Fruit fly (Drosophila melanogaster) whole organism, embryonic: ENCODE measurements around the gene CG3632.

ENCODE experiments used
- Adf1 ChIP-seq: fragments of 200-800 bp; sonication (Bioruptor generic); IDR thresholded peaks from 2 replicates; pipeline ENCODE4 v1.3.6; 2022; ENCODE audit warnings: missing biosample characterization, missing genetic modification characterization
- C15 ChIP-seq: fragments of 200-800 bp; sonication (Bioruptor generic); IDR thresholded peaks from 3 replicates; pipeline ENCODE4 v1.3.6; 2022; ENCODE audit warnings: missing biosample characterization, missing genetic modification characterization
- CG1024 ChIP-seq: fragments of 200-800 bp; sonication (Bioruptor generic); IDR thresholded peaks from 2 replicates; pipeline ENCODE4 v1.3.6; 2022; ENCODE audit warnings: missing biosample characterization, missing genetic modification characterization
- CG10431 ChIP-seq: fragments of 200-800 bp; sonication (Bioruptor generic); optimal IDR thresholded peaks from 3 replicates; lab custom pipeline; 2018; ENCODE audit warnings: missing biosample characterization, mild to moderate bottlenecking, missing genetic modification characterization
- CG10462 ChIP-seq: fragments of 200-800 bp; sonication (Bioruptor generic); optimal IDR thresholded peaks from 2 replicates; lab custom pipeline; 2016; ENCODE audit warnings: missing biosample characterization, missing genetic modification characterization
- CG10565 ChIP-seq: fragments of 200-800 bp; sonication (Bioruptor generic); optimal IDR thresholded peaks from 3 replicates; lab custom pipeline; 2016; ENCODE audit warnings: missing biosample characterization, mild to moderate bottlenecking, missing genetic modification characterization
- CG11398 ChIP-seq: fragments of 200-800 bp; sonication (Bioruptor generic); optimal IDR thresholded peaks from 2 replicates; lab custom pipeline; 2016; ENCODE audit warnings: missing biosample characterization, missing genetic modification characterization
- CG1233 ChIP-seq: fragments of 200-800 bp; sonication (Bioruptor generic); optimal IDR thresholded peaks from 4 replicates; lab custom pipeline; 2018; ENCODE audit warnings: missing biosample characterization, mild to moderate bottlenecking, missing genetic modification characterization
- CG12391 ChIP-seq: fragments of 200-800 bp; sonication (Bioruptor generic); optimal IDR thresholded peaks from 3 replicates; lab custom pipeline; 2018; ENCODE audit warnings: missing biosample characterization, mild to moderate bottlenecking, missing genetic modification characterization, moderate library complexity
- CG14014 ChIP-seq: fragments of 200-800 bp; sonication (Bioruptor generic); IDR thresholded peaks from 2 replicates; pipeline ENCODE4 v1.3.6; 2022; ENCODE audit warnings: missing biosample characterization, missing genetic modification characterization
- CG14965 ChIP-seq: fragments of 200-800 bp; sonication (Bioruptor generic); optimal IDR thresholded peaks from 2 replicates; lab custom pipeline; 2016; ENCODE audit warnings: missing biosample characterization, missing genetic modification characterization, borderline replicate concordance
- CG15011 ChIP-seq: fragments of 200-800 bp; sonication (Bioruptor generic); optimal IDR thresholded peaks from 3 replicates; lab custom pipeline; 2018; ENCODE audit warnings: missing biosample characterization, mild to moderate bottlenecking, missing genetic modification characterization
- CG15269 ChIP-seq: fragments of 200-800 bp; sonication (Bioruptor generic); optimal IDR thresholded peaks from 2 replicates; lab custom pipeline; 2018; ENCODE audit warnings: missing biosample characterization, mild to moderate bottlenecking, missing genetic modification characterization, moderate library complexity
- CG16779 ChIP-seq: fragments of 200-800 bp; sonication (Bioruptor generic); IDR thresholded peaks from 2 replicates; pipeline ENCODE4 v1.3.6; 2022; ENCODE audit warnings: missing biosample characterization, missing genetic modification characterization
- CG16863 ChIP-seq: fragments of 200-800 bp; sonication (Bioruptor generic); optimal IDR thresholded peaks from 3 replicates; lab custom pipeline; 2016; ENCODE audit warnings: missing biosample characterization, missing genetic modification characterization
- CG17328 ChIP-seq: fragments of 200-800 bp; sonication (Bioruptor generic); IDR thresholded peaks from 2 replicates; pipeline ENCODE4 v1.3.6; 2022; ENCODE audit warnings: missing biosample characterization, missing genetic modification characterization
- CG18764 ChIP-seq: fragments of 200-800 bp; sonication (Bioruptor generic); optimal IDR thresholded peaks from 3 replicates; lab custom pipeline; 2016; ENCODE audit warnings: missing biosample characterization, missing genetic modification characterization
- CG3163 ChIP-seq: fragments of 200-800 bp; sonication (Bioruptor generic); optimal IDR thresholded peaks from 3 replicates; lab custom pipeline; 2016; ENCODE audit warnings: missing biosample characterization, missing genetic modification characterization
- CG32772 ChIP-seq: fragments of 200-800 bp; sonication (Bioruptor generic); IDR thresholded peaks from 2 replicates; pipeline ENCODE4 v1.3.6; 2022; ENCODE audit warnings: missing biosample characterization, missing genetic modification characterization
- CG34376 ChIP-seq: fragments of 200-800 bp; sonication (Bioruptor generic); optimal IDR thresholded peaks from 2 replicates; lab custom pipeline; 2018; ENCODE audit warnings: missing biosample characterization, mild to moderate bottlenecking, missing genetic modification characterization
- CG34422 ChIP-seq: fragments of 200-800 bp; sonication (Bioruptor generic); IDR thresholded peaks from 3 replicates; pipeline ENCODE4 v1.3.6; 2022; ENCODE audit warnings: missing biosample characterization, missing genetic modification characterization
- CG3726 ChIP-seq: fragments of 200-800 bp; sonication (Bioruptor generic); IDR thresholded peaks from 3 replicates; pipeline ENCODE4, ENCODE4 v1.3.6; 2022; ENCODE audit warnings: missing biosample characterization, missing genetic modification characterization
- CG4707 ChIP-seq: fragments of 200-800 bp; sonication (Bioruptor generic); optimal IDR thresholded peaks from 2 replicates; lab custom pipeline; 2018; ENCODE audit warnings: missing biosample characterization, mild to moderate bottlenecking, missing genetic modification characterization, moderate library complexity
- CG7372 ChIP-seq: fragments of 200-800 bp; sonication (Bioruptor generic); IDR thresholded peaks from 2 replicates; pipeline ENCODE4 v1.3.6; 2022; ENCODE audit warnings: missing biosample characterization, missing genetic modification characterization
- CG9609 ChIP-seq: fragments of 200-800 bp; sonication (Bioruptor generic); optimal IDR thresholded peaks from 3 replicates; lab custom pipeline; 2016; ENCODE audit warnings: missing biosample characterization, missing genetic modification characterization
- CG9817 ChIP-seq: fragments of 200-800 bp; sonication (Bioruptor generic); optimal IDR thresholded peaks from 2 replicates; lab custom pipeline; 2018; ENCODE audit warnings: missing biosample characterization, mild to moderate bottlenecking, missing genetic modification characterization, moderate library complexity
- D19B ChIP-seq: fragments of 200-800 bp; sonication (Bioruptor generic); optimal IDR thresholded peaks from 2 replicates; lab custom pipeline; 2017; ENCODE audit warnings: missing biosample characterization, mild to moderate bottlenecking, missing genetic modification characterization
- Dad ChIP-seq: fragments of 200-800 bp; sonication (Bioruptor generic); optimal IDR thresholded peaks from 3 replicates; lab custom pipeline; 2016; ENCODE audit warnings: missing biosample characterization, missing genetic modification characterization
- Dip3 ChIP-seq: fragments of 200-800 bp; sonication (Bioruptor generic); optimal IDR thresholded peaks from 3 replicates; lab custom pipeline; 2016; ENCODE audit warnings: missing biosample characterization, missing genetic modification characterization
- Dref ChIP-seq: fragments of 200-800 bp; sonication (Bioruptor generic); IDR thresholded peaks from 2 replicates; pipeline ENCODE4 v1.3.6; 2022; ENCODE audit warnings: missing biosample characterization, missing genetic modification characterization
- E2f2 ChIP-seq: fragments of 200-800 bp; sonication (Bioruptor generic); IDR thresholded peaks from 2 replicates; pipeline ENCODE4 v1.3.6; 2022; ENCODE audit warnings: missing biosample characterization, missing genetic modification characterization
- Lim3 ChIP-seq: fragments of 200-800 bp; sonication (Bioruptor generic); IDR thresholded peaks from 2 replicates; pipeline ENCODE4 v1.3.6; 2022; ENCODE audit warnings: missing biosample characterization, missing genetic modification characterization
- Nf-YA ChIP-seq: fragments of 200-800 bp; sonication (Bioruptor generic); IDR thresholded peaks from 2 replicates; pipeline ENCODE4 v1.3.6; 2022; ENCODE audit warnings: missing biosample characterization, missing genetic modification characterization
- NfI ChIP-seq: fragments of 200-800 bp; sonication (Bioruptor generic); optimal IDR thresholded peaks from 3 replicates; lab custom pipeline; 2018; ENCODE audit warnings: missing biosample characterization, mild to moderate bottlenecking, missing genetic modification characterization, moderate library complexity
- Six4 ChIP-seq: fragments of 200-800 bp; sonication (Bioruptor generic); optimal IDR thresholded peaks from 2 replicates; lab custom pipeline; 2016; ENCODE audit warnings: missing biosample characterization, missing genetic modification characterization
- Sry-δ ChIP-seq: fragments of 200-800 bp; sonication (Bioruptor generic); optimal IDR thresholded peaks from 2 replicates; lab custom pipeline; 2016; ENCODE audit warnings: missing biosample characterization, missing genetic modification characterization
- bigmax ChIP-seq: fragments of 200-800 bp; sonication (Bioruptor generic); optimal IDR thresholded peaks from 2 replicates; lab custom pipeline; 2018; ENCODE audit warnings: missing biosample characterization, mild to moderate bottlenecking, missing genetic modification characterization
- cato ChIP-seq: fragments of 200-800 bp; sonication (Bioruptor generic); optimal IDR thresholded peaks from 2 replicates; lab custom pipeline; 2016; ENCODE audit warnings: missing biosample characterization, missing genetic modification characterization, borderline replicate concordance
- cwo ChIP-seq: fragments of 200-800 bp; sonication (Bioruptor generic); optimal IDR thresholded peaks from 3 replicates; lab custom pipeline; 2017; ENCODE audit warnings: missing biosample characterization, missing genetic modification characterization, mild to moderate bottlenecking, moderate library complexity, missing genetic modification reagents
- grn ChIP-seq: fragments of 200-800 bp; sonication (Bioruptor generic); optimal IDR thresholded peaks from 3 replicates; lab custom pipeline; 2017; ENCODE audit warnings: missing biosample characterization, missing genetic modification characterization
- h ChIP-seq: fragments of >200 bp; optimal IDR thresholded peaks from 2 replicates; lab custom pipeline; 2017
- hkb ChIP-seq, 2 experiments: fragments of 200-800 bp in 1 of 2; fragments of >200 bp in 1 of 2; sonication (Bioruptor generic) in 1 of 2; IDR thresholded peaks in 1 of 2; optimal IDR thresholded peaks in 1 of 2; 2 replicates each; pipeline versions ENCODE4 v1.3.6 to Lab custom; 2017 to 2022; ENCODE audit warnings: missing biosample characterization in 1 of 2, missing genetic modification characterization in 1 of 2
- lmd ChIP-seq: fragments of 200-800 bp; sonication (Bioruptor generic); IDR thresholded peaks from 2 replicates; pipeline ENCODE4 v1.3.6; 2022; ENCODE audit warnings: missing biosample characterization, missing genetic modification characterization
- nau ChIP-seq: fragments of 200-800 bp; sonication (Bioruptor generic); optimal IDR thresholded peaks from 3 replicates; lab custom pipeline; 2017; ENCODE audit warnings: missing biosample characterization, mild to moderate bottlenecking, missing genetic modification characterization, missing genetic modification reagents
- onecut ChIP-seq: fragments of 200-800 bp; sonication (Bioruptor generic); IDR thresholded peaks from 2 replicates; pipeline ENCODE4 v1.3.6; 2022; ENCODE audit warnings: missing biosample characterization, missing genetic modification characterization
- slou ChIP-seq: fragments of 200-800 bp; sonication (Bioruptor generic); optimal IDR thresholded peaks from 3 replicates; lab custom pipeline; 2016; ENCODE audit warnings: missing biosample characterization, missing genetic modification characterization
- tap ChIP-seq: fragments of 200-800 bp; optimal IDR thresholded peaks from 3 replicates; lab custom pipeline; 2019; ENCODE audit warnings: missing biosample characterization, mild to moderate bottlenecking, missing genetic modification characterization, moderate library complexity
- trh ChIP-seq: fragments of 200-800 bp; sonication (Bioruptor generic); optimal IDR thresholded peaks from 2 replicates; lab custom pipeline; 2016; ENCODE audit warnings: missing biosample characterization, missing genetic modification characterization
- tx ChIP-seq: fragments of 200-800 bp; sonication (Bioruptor generic); optimal IDR thresholded peaks from 2 replicates; lab custom pipeline; 2016; ENCODE audit warnings: missing biosample characterization, missing genetic modification characterization
- unc-4 ChIP-seq: fragments of 200-800 bp; sonication (Bioruptor generic); IDR thresholded peaks from 2 replicates; pipeline ENCODE4 v1.3.6; 2022; ENCODE audit warnings: missing biosample characterization, missing genetic modification characterization; ENCODE audit not compliant: partially characterized antibody
- unpg ChIP-seq: fragments of 200-800 bp; sonication (Bioruptor generic); optimal IDR thresholded peaks from 3 replicates; lab custom pipeline; 2018; ENCODE audit warnings: missing biosample characterization, mild to moderate bottlenecking, missing genetic modification characterization, moderate library complexity
- wek ChIP-seq: fragments of 200-800 bp; sonication (Bioruptor generic); optimal IDR thresholded peaks from 3 replicates; lab custom pipeline; 2018; ENCODE audit warnings: missing biosample characterization, mild to moderate bottlenecking, missing genetic modification characterization, moderate library complexity

The CG3632 gene

dm6 chrX:16288492-16288964, 7.9 kb upstream of the CG3632 start, which contains the start of the genes CG32576 and caz (continued):
- peak; percentile 31 for TF ChIP-seq unpg (GFP tag; lab: Kevin White, UChicago)
- TF ChIP-seq cwo, result no peak
- no peak for TF ChIP-seq cato (GFP tag; lab: Kevin White, UChicago)
- TF ChIP-seq grn (GFP tag; lab: Kevin White, UChicago), result no peak
- TF ChIP-seq tx, result no peak
- no peak for TF ChIP-seq hkb (optimal IDR thresholded peaks at IDR 0.05; lab: Kevin White, UChicago)
- no peak; the same call in 1 of the 2 replicates for TF ChIP-seq hkb (GFP tag; IDR thresholded peaks at IDR 0.05; lab: Robert Waterston, UW)
- peak; percentile 81 for TF ChIP-seq Sry-δ (GFP tag; lab: Kevin White, UChicago)
- no peak for TF ChIP-seq CG9609
- no peak for TF ChIP-seq CG10565
- no peak for TF ChIP-seq Six4 (GFP tag; lab: Kevin White, UChicago)
- TF ChIP-seq CG34376 (GFP tag; lab: Kevin White, UChicago), result peak; percentile 16
- TF ChIP-seq D19B, result no peak
- TF ChIP-seq Nf-YA (GFP tag; lab: Robert Waterston, UW), result no peak
- TF ChIP-seq CG4707, result no peak
- no peak for TF ChIP-seq CG18764 (GFP tag; lab: Kevin White, UChicago)
- TF ChIP-seq CG16779 (GFP tag; lab: Robert Waterston, UW), result no peak
- TF ChIP-seq Dad, result no peak
- no peak for TF ChIP-seq CG3163
- no peak for TF ChIP-seq CG16863 (GFP tag; lab: Kevin White, UChicago)
- TF ChIP-seq CG3726 (GFP tag; lab: Robert Waterston, UW), result no peak
- no peak for TF ChIP-seq trh (GFP tag; lab: Kevin White, UChicago)
- TF ChIP-seq lmd (GFP tag; lab: Robert Waterston, UW), result no peak
- no peak for TF ChIP-seq slou (GFP tag; lab: Kevin White, UChicago)
- no peak for TF ChIP-seq CG15011
- TF ChIP-seq CG12391 (tag; lab: Kevin White, UChicago), result peak; percentile 61
- TF ChIP-seq wek (GFP tag; lab: Kevin White, UChicago), result no peak
- no peak for TF ChIP-seq C15 (GFP tag; lab: Robert Waterston, UW)
- peak; percentile 64 for TF ChIP-seq Dref (GFP tag; lab: Robert Waterston, UW)
- no peak for TF ChIP-seq CG32772 (GFP tag; lab: Robert Waterston, UW)
- no peak for TF ChIP-seq CG1024 (GFP tag; lab: Robert Waterston, UW)
- TF ChIP-seq onecut (GFP tag; lab: Robert Waterston, UW), result no peak
- TF ChIP-seq unc-4 (GFP tag; lab: Robert Waterston, UW), result peak; percentile 73
- TF ChIP-seq CG11398 (GFP tag; lab: Kevin White, UChicago), result no peak
- TF ChIP-seq CG9817 (tag; lab: Kevin White, UChicago), result no peak
- peak; percentile 7 for TF ChIP-seq Dip3 (GFP tag; lab: Kevin White, UChicago)
- TF ChIP-seq CG34422 (GFP tag; lab: Robert Waterston, UW), result 0 out of 3 replicates have a peak, but pooled peaks have one; percentile 9
- no peak for TF ChIP-seq Lim3 (GFP tag; lab: Robert Waterston, UW)
- peak; percentile 40 for TF ChIP-seq NfI
- no peak for TF ChIP-seq CG17328 (GFP tag; lab: Robert Waterston, UW)
- no peak for TF ChIP-seq CG7372 (GFP tag; lab: Robert Waterston, UW)
- TF ChIP-seq CG10431, result no peak
- no peak for TF ChIP-seq CG10462 (GFP tag; lab: Kevin White, UChicago)
- no peak for TF ChIP-seq CG14014 (GFP tag; lab: Robert Waterston, UW)
- TF ChIP-seq CG14965 (GFP tag; lab: Kevin White, UChicago), result no peak
- no peak for TF ChIP-seq Adf1 (GFP tag; lab: Robert Waterston, UW)
- TF ChIP-seq nau (GFP tag; lab: Kevin White, UChicago), result no peak
- TF ChIP-seq CG1233 (GFP tag; lab: Kevin White, UChicago), result no peak
- TF ChIP-seq tap (tag; lab: Kevin White, UChicago), result no peak
- TF ChIP-seq bigmax, result no peak
- peak; percentile 51; the same call in 1 of the 2 replicates for TF ChIP-seq E2f2 (GFP tag; lab: Robert Waterston, UW)
- TF ChIP-seq CG15269 (tag; lab: Kevin White, UChicago), result peak; percentile 22
- no peak for TF ChIP-seq h (lab: Kevin White, UChicago)
